Worm (Caenorhabditis elegans) whole organism, L3 larva: ENCODE data around the gene madf-5.
A peak's percentile ranks its signal among the peaks of the same experiment; 100 is the strongest.

ENCODE experiments used
- R02D3.7 ChIP-seq: fragments of 150-350 bp; optimal IDR thresholded peaks from 2 replicates; lab custom pipeline; 2014; ENCODE audit warnings: missing biosample characterization, missing genetic modification characterization
- aly-2 ChIP-seq: fragments of 150-350 bp; optimal IDR thresholded peaks from 2 replicates; lab custom pipeline; 2014; ENCODE audit warnings: missing biosample characterization, missing genetic modification characterization
- ama-1 ChIP-seq: fragments of 150-350 bp; optimal IDR thresholded peaks from 2 replicates; lab custom pipeline; 2018
- ceh-16 ChIP-seq: sonication (generic microtip); optimal IDR thresholded peaks from 2 replicates; lab custom pipeline; 2017; ENCODE audit warnings: missing biosample characterization, missing genetic modification characterization
- ceh-28 ChIP-seq: fragments of 150-350 bp; optimal IDR thresholded peaks from 2 replicates; lab custom pipeline; 2014; ENCODE audit warnings: missing biosample characterization, missing genetic modification reagents, missing genetic modification characterization
- ceh-82 ChIP-seq: fragments of 150-350 bp; optimal IDR thresholded peaks from 2 replicates; lab custom pipeline; 2014; ENCODE audit warnings: missing biosample characterization, missing genetic modification characterization
- ceh-9 ChIP-seq: sonication (generic microtip); optimal IDR thresholded peaks from 2 replicates; lab custom pipeline; 2018; ENCODE audit warnings: missing biosample characterization, missing genetic modification characterization
- daf-12 ChIP-seq: fragments of 150-350 bp; optimal IDR thresholded peaks from 2 replicates; lab custom pipeline; 2014; ENCODE audit warnings: missing biosample characterization, missing genetic modification reagents, missing genetic modification characterization
- egl-27 ChIP-seq: sonication (generic microtip); optimal IDR thresholded peaks from 4 replicates; lab custom pipeline; 2017; ENCODE audit warnings: missing biosample characterization, missing genetic modification reagents, missing genetic modification characterization
- elt-1 ChIP-seq: fragments of 150-350 bp; optimal IDR thresholded peaks from 2 replicates; lab custom pipeline; 2014; ENCODE audit warnings: missing biosample characterization, missing genetic modification characterization
- elt-2 ChIP-seq: sonication (generic microtip); optimal IDR thresholded peaks from 2 replicates; lab custom pipeline; 2016; ENCODE audit warnings: missing genetic modification reagents, mild to moderate bottlenecking, missing genetic modification characterization, missing compliant biosample characterization
- eor-1 ChIP-seq, 2 experiments: fragments of 150-350 bp; optimal IDR thresholded peaks; 2 replicates each; lab custom pipeline; 2014 to 2018; ENCODE audit warnings: missing biosample characterization in 2 of 2, missing genetic modification characterization in 2 of 2
- fkh-2 ChIP-seq: fragments of 150-350 bp; optimal IDR thresholded peaks from 2 replicates; lab custom pipeline; 2014; ENCODE audit warnings: missing biosample characterization, missing genetic modification reagents, missing genetic modification characterization
- fos-1 ChIP-seq: fragments of 150-350 bp; optimal IDR thresholded peaks from 2 replicates; lab custom pipeline; 2014; ENCODE audit warnings: missing biosample characterization, missing genetic modification characterization
- hmg-11 ChIP-seq: sonication (generic microtip); optimal IDR thresholded peaks from 2 replicates; lab custom pipeline; 2016; ENCODE audit warnings: missing genetic modification characterization, missing compliant biosample characterization
- jun-1 ChIP-seq: fragments of 150-350 bp; optimal IDR thresholded peaks from 2 replicates; lab custom pipeline; 2014; ENCODE audit warnings: missing biosample characterization, missing genetic modification reagents, missing genetic modification characterization
- lin-15B ChIP-seq: fragments of 150-350 bp; optimal IDR thresholded peaks from 2 replicates; lab custom pipeline; 2014; ENCODE audit warnings: missing biosample characterization, missing genetic modification characterization
- lin-39 ChIP-seq: fragments of 150-350 bp; optimal IDR thresholded peaks from 2 replicates; lab custom pipeline; 2018; ENCODE audit warnings: missing biosample characterization, missing genetic modification reagents, missing genetic modification characterization
- lsy-12 ChIP-seq: sonication (generic microtip); optimal IDR thresholded peaks from 2 replicates; lab custom pipeline; 2016; ENCODE audit warnings: mild to moderate bottlenecking, missing genetic modification characterization, missing compliant biosample characterization
- nfya-1 ChIP-seq: sonication (generic microtip); optimal IDR thresholded peaks from 2 replicates; lab custom pipeline; 2017; ENCODE audit warnings: missing genetic modification characterization, mild to moderate bottlenecking, missing compliant biosample characterization, antibody characterized with exemption, moderate library complexity; ENCODE audit not compliant: insufficient read depth
- nhr-11 ChIP-seq: fragments of 150-350 bp; optimal IDR thresholded peaks from 2 replicates; lab custom pipeline; 2014; ENCODE audit warnings: missing biosample characterization, missing genetic modification characterization
- nhr-12 ChIP-seq: fragments of 150-350 bp; optimal IDR thresholded peaks from 2 replicates; lab custom pipeline; 2014; ENCODE audit warnings: missing biosample characterization, missing genetic modification characterization
- nhr-237 ChIP-seq: fragments of 150-350 bp; optimal IDR thresholded peaks from 2 replicates; lab custom pipeline; 2014; ENCODE audit warnings: missing biosample characterization, missing genetic modification characterization
- nhr-43 ChIP-seq: sonication (generic microtip); optimal IDR thresholded peaks from 2 replicates; lab custom pipeline; 2016; ENCODE audit warnings: mild to moderate bottlenecking, missing genetic modification characterization, missing compliant biosample characterization; ENCODE audit not compliant: poor library complexity, severe bottlenecking
- nhr-67 ChIP-seq: fragments of 150-350 bp; optimal IDR thresholded peaks from 2 replicates; lab custom pipeline; 2014; ENCODE audit warnings: missing biosample characterization, missing genetic modification characterization
- nhr-76 ChIP-seq: fragments of 150-350 bp; sonication (generic microtip); optimal IDR thresholded peaks from 5 replicates; lab custom pipeline; 2014; ENCODE audit warnings: missing biosample characterization, missing genetic modification characterization
- nhr-77 ChIP-seq: fragments of 150-350 bp; optimal IDR thresholded peaks from 2 replicates; lab custom pipeline; 2014; ENCODE audit warnings: missing biosample characterization, missing genetic modification characterization
- pha-4 ChIP-seq: fragments of 150-350 bp; optimal IDR thresholded peaks from 2 replicates; lab custom pipeline; 2014; ENCODE audit warnings: missing biosample characterization, missing genetic modification reagents, missing genetic modification characterization
- pqm-1 ChIP-seq: fragments of 150-350 bp; optimal IDR thresholded peaks from 2 replicates; lab custom pipeline; 2017; ENCODE audit warnings: missing biosample characterization, missing genetic modification characterization, inconsistent platforms
- skn-1 ChIP-seq: fragments of 150-350 bp; optimal IDR thresholded peaks from 2 replicates; lab custom pipeline; 2014; ENCODE audit warnings: missing biosample characterization, missing genetic modification characterization
- snpc-4 ChIP-seq: fragments of 150-350 bp; optimal IDR thresholded peaks from 2 replicates; lab custom pipeline; 2014; ENCODE audit warnings: missing biosample characterization, missing genetic modification characterization
- unc-39 ChIP-seq: sonication (generic microtip); optimal IDR thresholded peaks from 4 replicates; lab custom pipeline; 2017; ENCODE audit warnings: missing biosample characterization, missing genetic modification characterization
- unc-62 ChIP-seq: fragments of 150-350 bp; sonication (generic microtip); optimal IDR thresholded peaks from 4 replicates; lab custom pipeline; 2014; ENCODE audit warnings: missing biosample characterization, missing genetic modification reagents, missing genetic modification characterization
- zag-1 ChIP-seq: fragments of 150-350 bp; optimal IDR thresholded peaks from 2 replicates; lab custom pipeline; 2014; ENCODE audit warnings: missing biosample characterization, missing genetic modification characterization

madf-5 gene

DNA sequence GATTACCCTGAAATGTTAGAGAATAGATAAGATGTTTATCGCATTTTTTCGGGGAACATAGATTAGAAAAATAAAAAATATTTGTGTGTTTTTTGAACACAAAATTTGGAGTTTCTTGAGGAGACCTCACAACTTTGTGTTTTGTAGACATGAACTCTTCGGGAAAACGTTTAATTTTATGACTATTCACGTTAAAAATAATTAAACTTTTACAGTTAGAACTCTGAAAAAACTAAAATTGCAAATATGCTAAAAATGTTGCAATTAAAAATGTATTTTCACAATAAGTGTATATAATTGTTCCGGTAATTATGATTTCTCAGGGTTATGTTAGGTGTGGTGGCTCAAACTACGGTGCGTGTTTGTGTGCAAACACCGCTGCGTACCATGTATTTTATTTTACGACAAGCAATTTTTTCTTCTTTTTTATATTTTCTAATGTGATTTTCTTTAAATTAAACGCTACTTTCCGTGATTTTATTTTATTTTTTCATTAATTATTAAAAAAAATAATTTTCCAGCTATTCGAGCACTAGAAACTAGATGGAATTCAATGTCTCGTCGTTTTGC, 45.1 kb upstream of the madf-5 start, which contains the start of the genes F57C2.5 and spat-1 (continued):
- TF ChIP-seq daf-12 (no peak), R02D3.7 (tag; lab: Kevin White, UChicago) (no peak), fos-1 (no peak), elt-1 (tag; lab: Kevin White, UChicago) (peak; percentile 52), nhr-11 (tag; lab: Kevin White, UChicago) (no peak), nhr-12 (no peak), fkh-2 (tag; lab: Kevin White, UChicago) (no peak), pqm-1 (tag; lab: Kevin White, UChicago) (peak; percentile 54), ceh-82 (tag; lab: Kevin White, UChicago) (no peak), elt-2 (tag; lab: Kevin White, UChicago) (peak; percentile 83), snpc-4 (tag; lab: Kevin White, UChicago) (peak; percentile 22), lin-15B (peak; percentile 66), ceh-9 (tag; lab: Kevin White, UChicago) (no peak), jun-1 (tag; lab: Kevin White, UChicago) (peak; percentile 10), eor-1 (tag; optimal IDR thresholded peaks at IDR 0.05; lab: Kevin White, UChicago) (no peak), hmg-11 (tag; lab: Kevin White, UChicago) (peak; percentile 55)
- TF ChIP-seq, all 47 proteins: peak for 12

DNA sequence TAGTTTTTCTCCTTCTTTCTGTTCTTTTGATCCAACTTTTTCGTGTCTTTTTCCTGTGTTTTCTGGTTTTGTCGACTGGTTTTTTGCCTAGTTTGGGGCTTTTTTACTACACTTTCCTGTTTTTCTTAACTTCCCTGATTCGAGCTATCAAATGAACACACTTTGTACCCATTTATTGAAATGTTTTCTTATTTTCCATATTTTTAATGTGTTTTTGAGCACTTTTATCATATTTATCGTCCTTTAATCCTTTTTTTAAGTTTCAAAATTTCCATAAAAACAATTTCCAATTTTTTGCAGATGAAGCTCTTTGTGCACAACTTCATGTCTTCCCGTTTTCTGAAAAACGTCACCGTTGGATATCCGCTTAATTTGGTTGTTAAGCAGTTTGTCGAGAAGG, 39.4 kb upstream of the madf-5 start, which contains the start of gene C04H5.1:
C04H5.1 (plus strand) TSS at position 301 of the 400 bp plus-strand sequence.
- TF ChIP-seq ceh-9 (tag; lab: Kevin White, UChicago), result no peak
- TF ChIP-seq ceh-82 (tag; lab: Kevin White, UChicago), result no peak
- TF ChIP-seq ama-1 (lab: Kevin White, UChicago), result no peak
- no peak for TF ChIP-seq aly-2
- TF ChIP-seq eor-1 (tag; optimal IDR thresholded peaks at IDR 0.05; lab: Kevin White, UChicago), result no peak
- no peak for TF ChIP-seq skn-1 (tag; lab: Kevin White, UChicago)
- no peak for TF ChIP-seq nhr-77
- TF ChIP-seq pha-4 (tag; lab: Kevin White, UChicago), result no peak
- TF ChIP-seq nhr-11 (tag; lab: Kevin White, UChicago), result no peak
- TF ChIP-seq hmg-11 (tag; lab: Kevin White, UChicago), result no peak

DNA sequence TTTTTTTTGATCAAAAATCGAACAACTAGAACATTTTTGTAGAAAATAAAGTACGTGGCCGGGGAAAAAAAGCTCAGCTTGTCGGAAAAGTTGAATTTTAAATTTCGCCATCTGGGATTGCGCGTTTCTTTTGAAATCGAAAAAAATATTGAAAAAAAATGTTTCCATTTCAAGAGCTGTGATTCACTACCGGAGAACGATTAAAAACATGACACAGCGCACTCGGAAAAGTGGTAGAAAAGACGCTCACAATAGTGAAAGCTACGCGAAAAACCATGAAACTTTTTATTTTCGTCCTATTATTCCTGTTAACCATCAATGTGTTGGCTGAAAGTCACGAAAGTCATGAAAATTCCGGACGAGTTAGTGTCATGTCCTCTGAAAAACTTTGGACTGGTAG, 35.7 kb upstream of the madf-5 start, which contains the start of the genes clec-147 and C04H5.7:
clec-147 (minus strand) TSS at position 101 of the 400 bp plus-strand sequence.
C04H5.7 (plus strand) TSS at position 219 of the 400 bp plus-strand sequence.
- no peak for TF ChIP-seq nhr-67 (tag; lab: Kevin White, UChicago)
- no peak for TF ChIP-seq elt-2 (tag; lab: Kevin White, UChicago)
- TF ChIP-seq pha-4 (tag; lab: Kevin White, UChicago), result no peak
- no peak for TF ChIP-seq ama-1 (lab: Kevin White, UChicago)
- no peak for TF ChIP-seq nhr-77
- TF ChIP-seq unc-62, result no peak
- no peak for TF ChIP-seq fkh-2 (tag; lab: Kevin White, UChicago)
- no peak for TF ChIP-seq ceh-9 (tag; lab: Kevin White, UChicago)
- no peak for TF ChIP-seq elt-1 (tag; lab: Kevin White, UChicago)
- no peak for TF ChIP-seq ceh-16 (tag; lab: Kevin White, UChicago)
- TF ChIP-seq snpc-4 (tag; lab: Kevin White, UChicago), result no peak
- no peak for TF ChIP-seq ceh-82 (tag; lab: Kevin White, UChicago)
- TF ChIP-seq R02D3.7 (tag; lab: Kevin White, UChicago), result no peak
- TF ChIP-seq ceh-28 (tag; lab: Kevin White, UChicago), result no peak
- no peak for TF ChIP-seq aly-2
- TF ChIP-seq unc-39, result no peak
- no peak for TF ChIP-seq nhr-43 (tag; lab: Kevin White, UChicago)
- no peak for TF ChIP-seq zag-1

DNA sequence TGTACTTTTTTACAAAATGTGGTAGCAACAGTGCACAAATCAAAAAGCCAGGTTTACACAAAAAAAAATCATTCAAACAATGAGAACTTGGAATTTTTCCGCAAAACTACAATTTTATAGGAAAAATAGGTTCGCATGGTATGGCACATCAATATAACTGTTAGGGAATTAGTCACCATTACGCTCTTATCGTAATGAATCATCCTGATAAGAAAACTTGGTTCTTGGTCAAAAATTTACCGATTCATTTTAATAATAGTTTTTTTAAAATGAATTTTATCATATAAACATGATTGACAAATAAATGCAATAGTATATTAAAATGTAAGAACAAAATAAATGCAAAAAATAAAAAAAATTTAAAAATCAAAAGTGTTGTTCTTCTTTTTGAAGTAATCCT, 32.9 kb upstream of the madf-5 start:
- TF ChIP-seq ceh-9 (tag; lab: Kevin White, UChicago) (no peak), lin-39 (no peak), unc-39 (no peak), nhr-237 (no peak), nhr-76 (no peak), elt-2 (tag; lab: Kevin White, UChicago) (peak; percentile 59), egl-27 (tag; lab: Kevin White, UChicago) (no peak), pqm-1 (tag; lab: Kevin White, UChicago) (peak; percentile 66), lsy-12 (tag; lab: Kevin White, UChicago) (no peak), daf-12 (no peak), nfya-1 (tag; lab: Kevin White, UChicago) (no peak), zag-1 (no peak)
